Worm (Caenorhabditis elegans) whole organism, L4/young adult: Measurements from ENCODE around the gene nhr-51.

Experiments used
- W03F9.2 ChIP-seq: fragments of 150-350 bp; optimal IDR thresholded peaks from 2 replicates; lab custom pipeline; 2014; ENCODE audit warnings: missing biosample characterization, missing genetic modification characterization
- dao-5 ChIP-seq: sonication (generic microtip); optimal IDR thresholded peaks from 2 replicates; lab custom pipeline; 2016; ENCODE audit warnings: missing genotype, missing genetic modification characterization, moderate library complexity, missing compliant biosample characterization

ce11 chrV:15699799-15700198 lies 26.0 kb downstream of the nhr-51 start, which contains the start of gene nhr-199:
- TF ChIP-seq W03F9.2 (tag; lab: Kevin White, UChicago) (no peak), dao-5 (tag; lab: Kevin White, UChicago) (no peak)
